Worm (Caenorhabditis elegans): ENCODE results near the gene tsp-8.

- TF ChIP-seq egl-27 (tag; optimal IDR thresholded peaks at IDR 0.05) (peak; percentile 88), aly-2 (tag; optimal IDR thresholded peaks at IDR 0.05) (no peak), nhr-237 (tag; optimal IDR thresholded peaks at IDR 0.05) (no peak), ama-1 (optimal IDR thresholded peaks at IDR 0.05) (no peak), blmp-1 (tag; optimal IDR thresholded peaks at IDR 0.05; ENCODE audit: insufficient read depth) (peak; percentile 68)
Observed at ce11 chrX:14708176-14708642, 21.1 kb downstream of the tsp-8 start.

Data from whole organism, L2 larva.